Fruit fly (Drosophila melanogaster) whole organism, embryonic: Measurements from ENCODE around the gene Drsl4.

ENCODE experiments used
- Asciz ChIP-seq: fragments of 200-800 bp; sonication (Bioruptor generic); optimal IDR thresholded peaks from 2 replicates; lab custom pipeline; 2017; ENCODE audit warnings: missing biosample characterization, mild to moderate bottlenecking, missing genetic modification characterization, missing genetic modification reagents
- Bdp1 ChIP-seq: fragments of 200-800 bp; sonication (Bioruptor generic); optimal IDR thresholded peaks from 3 replicates; lab custom pipeline; 2016; ENCODE audit warnings: missing biosample characterization, missing genetic modification characterization
- CG10267 ChIP-seq: fragments of 200-800 bp; sonication (Bioruptor generic); optimal IDR thresholded peaks from 2 replicates; lab custom pipeline; 2018; ENCODE audit warnings: missing biosample characterization, mild to moderate bottlenecking, missing genetic modification characterization, moderate library complexity
- CG14710 ChIP-seq: fragments of 200-800 bp; sonication (Bioruptor generic); optimal IDR thresholded peaks from 3 replicates; lab custom pipeline; 2019; ENCODE audit warnings: missing biosample characterization, mild to moderate bottlenecking, missing genetic modification characterization, moderate library complexity
- CG15479 ChIP-seq: fragments of 200-800 bp; sonication (Bioruptor generic); optimal IDR thresholded peaks from 3 replicates; lab custom pipeline; 2019; ENCODE audit warnings: missing biosample characterization, mild to moderate bottlenecking, missing genetic modification characterization, moderate library complexity
- CG16813 ChIP-seq: fragments of 200-800 bp; sonication (Bioruptor generic); IDR thresholded peaks from 3 replicates; pipeline ENCODE4 v1.3.6; 2022; ENCODE audit warnings: missing biosample characterization, missing genetic modification characterization; ENCODE audit not compliant: partially characterized antibody
- CG2116 ChIP-seq: fragments of 200-800 bp; sonication (Bioruptor generic); optimal IDR thresholded peaks from 3 replicates; lab custom pipeline; 2018; ENCODE audit warnings: missing biosample characterization, mild to moderate bottlenecking, missing genetic modification characterization
- CG2889 ChIP-seq: fragments of 200-800 bp; sonication (Bioruptor generic); IDR thresholded peaks from 3 replicates; pipeline ENCODE4 v1.3.6; 2022; ENCODE audit warnings: missing biosample characterization, missing genetic modification characterization
- CG30403 ChIP-seq: fragments of 200-800 bp; sonication (Bioruptor generic); optimal IDR thresholded peaks from 3 replicates; lab custom pipeline; 2016; ENCODE audit warnings: missing biosample characterization, missing genetic modification characterization
- CG32772 ChIP-seq: fragments of 200-800 bp; sonication (Bioruptor generic); IDR thresholded peaks from 2 replicates; pipeline ENCODE4 v1.3.6; 2022; ENCODE audit warnings: missing biosample characterization, missing genetic modification characterization
- CG3281 ChIP-seq: fragments of 200-800 bp; sonication (Bioruptor generic); optimal IDR thresholded peaks from 3 replicates; lab custom pipeline; 2017; ENCODE audit warnings: missing biosample characterization, mild to moderate bottlenecking, missing genetic modification characterization
- CG5180 ChIP-seq: fragments of 200-800 bp; sonication (Bioruptor generic); optimal IDR thresholded peaks from 3 replicates; lab custom pipeline; 2017; ENCODE audit warnings: missing biosample characterization, missing genetic modification characterization, mild to moderate bottlenecking, moderate library complexity, missing genetic modification reagents
- CG7372 ChIP-seq: fragments of 200-800 bp; sonication (Bioruptor generic); IDR thresholded peaks from 2 replicates; pipeline ENCODE4 v1.3.6; 2022; ENCODE audit warnings: missing biosample characterization, missing genetic modification characterization
- CG7839 ChIP-seq: fragments of 200-800 bp; sonication (Bioruptor generic); optimal IDR thresholded peaks from 3 replicates; lab custom pipeline; 2018; ENCODE audit warnings: missing biosample characterization, mild to moderate bottlenecking, missing genetic modification characterization, moderate library complexity
- CG8281 ChIP-seq: fragments of 200-800 bp; sonication (Bioruptor generic); optimal IDR thresholded peaks from 2 replicates; lab custom pipeline; 2018; ENCODE audit warnings: missing biosample characterization, mild to moderate bottlenecking, missing genetic modification characterization, moderate library complexity
- CkIIα-i1 ChIP-seq: fragments of 200-800 bp; sonication (Bioruptor generic); IDR thresholded peaks from 2 replicates; pipeline ENCODE4 v1.3.6; 2022; ENCODE audit warnings: missing biosample characterization, missing genetic modification characterization
- CrebB ChIP-seq: fragments of 200-800 bp; sonication (Bioruptor generic); optimal IDR thresholded peaks from 3 replicates; lab custom pipeline; 2018; ENCODE audit warnings: missing biosample characterization, mild to moderate bottlenecking, missing genetic modification characterization
- Deaf1 ChIP-seq: fragments of 200-800 bp; optimal IDR thresholded peaks from 3 replicates; lab custom pipeline; 2019; ENCODE audit warnings: missing biosample characterization, mild to moderate bottlenecking, missing genetic modification characterization, moderate library complexity
- Dp ChIP-seq: fragments of 200-800 bp; sonication (Bioruptor generic); optimal IDR thresholded peaks from 2 replicates; lab custom pipeline; 2018; ENCODE audit warnings: missing biosample characterization, mild to moderate bottlenecking, missing genetic modification characterization, moderate library complexity
- Drgx ChIP-seq: fragments of 200-800 bp; sonication (Bioruptor generic); IDR thresholded peaks from 2 replicates; pipeline ENCODE4 v1.3.6; 2022; ENCODE audit warnings: missing biosample characterization, missing genetic modification characterization
- Eip74EF ChIP-seq, 2 experiments: fragments of 200-800 bp in 1 of 2; fragments of >200 bp in 1 of 2; sonication (Bioruptor generic) in 1 of 2; optimal IDR thresholded peaks; 2 replicates each; lab custom pipeline; 2017 to 2019; ENCODE audit warnings: missing biosample characterization in 2 of 2, missing genetic modification characterization in 2 of 2, mild to moderate bottlenecking in 1 of 2, moderate library complexity in 1 of 2
- HLH3B ChIP-seq: fragments of 200-800 bp; sonication (Bioruptor generic); IDR thresholded peaks from 2 replicates; pipeline ENCODE4 v1.3.6; 2022; ENCODE audit warnings: missing biosample characterization, missing genetic modification characterization
- HLH54F ChIP-seq: fragments of 200-800 bp; sonication (Bioruptor generic); optimal IDR thresholded peaks from 3 replicates; lab custom pipeline; 2016; ENCODE audit warnings: missing biosample characterization, missing genetic modification characterization
- Hr3 ChIP-seq: fragments of 200-800 bp; sonication (Bioruptor generic); optimal IDR thresholded peaks from 3 replicates; lab custom pipeline; 2016; ENCODE audit warnings: missing biosample characterization, missing genetic modification characterization
- Jarid2 ChIP-seq: fragments of 200-800 bp; sonication (Bioruptor generic); optimal IDR thresholded peaks from 3 replicates; lab custom pipeline; 2017; ENCODE audit warnings: mild to moderate bottlenecking, missing biosample characterization, missing genetic modification reagents, missing genetic modification characterization
- NC2β ChIP-seq: fragments of 200-800 bp; sonication (Bioruptor generic); optimal IDR thresholded peaks from 2 replicates; lab custom pipeline; 2016; ENCODE audit warnings: missing biosample characterization, missing genetic modification characterization
- NK7.1 ChIP-seq: fragments of 200-800 bp; sonication (Bioruptor generic); optimal IDR thresholded peaks from 3 replicates; lab custom pipeline; 2016; ENCODE audit warnings: missing biosample characterization, missing genetic modification characterization
- Rx ChIP-seq: fragments of 200-800 bp; sonication (Bioruptor generic); IDR thresholded peaks from 2 replicates; pipeline ENCODE4 v1.3.6; 2022; ENCODE audit warnings: missing biosample characterization, missing genetic modification characterization
- TFAM ChIP-seq: fragments of 200-800 bp; sonication (Bioruptor generic); optimal IDR thresholded peaks from 2 replicates; lab custom pipeline; 2017; ENCODE audit warnings: missing biosample characterization, missing genetic modification characterization, inconsistent platforms
- da ChIP-seq: fragments of 200-800 bp; sonication (Bioruptor generic); optimal IDR thresholded peaks from 2 replicates; lab custom pipeline; 2016; ENCODE audit warnings: missing biosample characterization, missing genetic modification characterization
- dati ChIP-seq: fragments of 200-800 bp; sonication (Bioruptor generic); IDR thresholded peaks from 2 replicates; pipeline ENCODE4 v1.3.6; 2022; ENCODE audit warnings: missing biosample characterization, missing genetic modification characterization
- dimm ChIP-seq: fragments of 200-800 bp; sonication (Bioruptor generic); IDR thresholded peaks from 2 replicates; pipeline ENCODE4 v1.3.6; 2022; ENCODE audit warnings: missing biosample characterization, missing genetic modification characterization
- en ChIP-seq: fragments of 200-800 bp; sonication (Bioruptor generic); optimal IDR thresholded peaks from 2 replicates; lab custom pipeline; 2016; ENCODE audit warnings: missing biosample characterization, missing genetic modification characterization
- exex ChIP-seq: fragments of 200-800 bp; sonication (Bioruptor generic); optimal IDR thresholded peaks from 4 replicates; lab custom pipeline; 2018; ENCODE audit warnings: missing biosample characterization, mild to moderate bottlenecking, missing genetic modification characterization, moderate library complexity
- fd96Cb ChIP-seq: fragments of 200-800 bp; sonication (Bioruptor generic); optimal IDR thresholded peaks from 2 replicates; lab custom pipeline; 2018; ENCODE audit warnings: missing biosample characterization, mild to moderate bottlenecking, missing genetic modification characterization, moderate library complexity
- fu2 ChIP-seq: fragments of 200-800 bp; sonication (Bioruptor generic); optimal IDR thresholded peaks from 2 replicates; lab custom pipeline; 2016; ENCODE audit warnings: missing biosample characterization, missing genetic modification characterization
- gem ChIP-seq: fragments of 200-800 bp; sonication (Bioruptor generic); optimal IDR thresholded peaks from 2 replicates; lab custom pipeline; 2019; ENCODE audit warnings: missing biosample characterization, mild to moderate bottlenecking, missing genetic modification characterization, moderate library complexity
- hb ChIP-seq: fragments of 200-800 bp; sonication (Bioruptor generic); IDR thresholded peaks from 3 replicates; pipeline ENCODE4 v1.3.6; 2022; ENCODE audit warnings: missing biosample characterization, missing genetic modification characterization; ENCODE audit not compliant: partially characterized antibody
- jumu ChIP-seq: fragments of 200-800 bp; sonication (Bioruptor generic); optimal IDR thresholded peaks from 3 replicates; lab custom pipeline; 2016; ENCODE audit warnings: missing biosample characterization, missing genetic modification characterization
- kah ChIP-seq: fragments of 200-800 bp; sonication (Bioruptor generic); optimal IDR thresholded peaks from 2 replicates; lab custom pipeline; 2018; ENCODE audit warnings: missing biosample characterization, mild to moderate bottlenecking, missing genetic modification characterization
- pb ChIP-seq: fragments of 200-800 bp; sonication (Bioruptor generic); optimal IDR thresholded peaks from 3 replicates; lab custom pipeline; 2016; ENCODE audit warnings: missing biosample characterization, missing genetic modification characterization
- pzg ChIP-seq: fragments of 200-800 bp; sonication (Bioruptor generic); optimal IDR thresholded peaks from 3 replicates; lab custom pipeline; 2018; ENCODE audit warnings: missing biosample characterization, mild to moderate bottlenecking, missing genetic modification characterization, moderate library complexity
- rib ChIP-seq: fragments of 200-800 bp; sonication (Bioruptor generic); IDR thresholded peaks from 2 replicates; pipeline ENCODE4 v1.3.6; 2022; ENCODE audit warnings: missing biosample characterization, missing genetic modification characterization
- row ChIP-seq: fragments of 200-800 bp; sonication (Bioruptor generic); IDR thresholded peaks from 3 replicates; pipeline ENCODE4 v1.3.6; 2022; ENCODE audit warnings: missing biosample characterization, missing genetic modification characterization
- seq ChIP-seq: fragments of 200-800 bp; sonication (Bioruptor generic); IDR thresholded peaks from 2 replicates; pipeline ENCODE4 v1.3.6; 2022; ENCODE audit warnings: missing biosample characterization, missing genetic modification characterization
- sima ChIP-seq: fragments of 200-800 bp; sonication (Bioruptor generic); optimal IDR thresholded peaks from 2 replicates; lab custom pipeline; 2016; ENCODE audit warnings: missing biosample characterization, missing genetic modification characterization
- so ChIP-seq: fragments of 200-800 bp; sonication (Bioruptor generic); IDR thresholded peaks from 3 replicates; pipeline ENCODE4 v1.3.6; 2022; ENCODE audit warnings: missing biosample characterization, missing genetic modification characterization
- ssp ChIP-seq: fragments of 200-800 bp; sonication (Bioruptor generic); IDR thresholded peaks from 2 replicates; pipeline ENCODE4 v1.3.6; 2022; ENCODE audit warnings: missing biosample characterization, missing genetic modification characterization
- tll ChIP-seq, 2 experiments: fragments of 200-800 bp in 1 of 2; fragments of >200 bp in 1 of 2; sonication (Bioruptor generic) in 1 of 2; optimal IDR thresholded peaks; 2 replicates each; lab custom pipeline; 2017 to 2019; ENCODE audit warnings: missing biosample characterization in 2 of 2, missing genetic modification characterization in 2 of 2, mild to moderate bottlenecking in 1 of 2, moderate library complexity in 1 of 2
- tup ChIP-seq: fragments of 200-800 bp; sonication (Bioruptor generic); optimal IDR thresholded peaks from 2 replicates; lab custom pipeline; 2016; ENCODE audit warnings: missing biosample characterization, mild to moderate bottlenecking, missing genetic modification characterization, moderate library complexity
- yki ChIP-seq: fragments of >200 bp; optimal IDR thresholded peaks from 3 replicates; lab custom pipeline; 2018

Gene Drsl4

dm6 chr3L:3319223-3319643, 3.8 kb downstream of the Drsl4 start, which contains the start of the genes PIG-C, CG12016 and Dpm2 (continued):
- TF ChIP-seq CG2889 (GFP tag; lab: Robert Waterston, UW) (0 out of 3 replicates have a peak, but pooled peaks have one; percentile 38), CG2116 (peak; percentile 82), CG10267 (peak; percentile 75), gem (tag; lab: Kevin White, UChicago) (no peak), fu2 (peak; percentile 62), HLH3B (peak; percentile 58; the same call in 1 of the 2 replicates), CG7372 (GFP tag; lab: Robert Waterston, UW) (peak; percentile 65), yki (lab: Kevin White, UChicago) (no peak), NK7.1 (peak; percentile 26), seq (GFP tag; lab: Robert Waterston, UW) (no peak), row (peak; percentile 94), Drgx (GFP tag; lab: Robert Waterston, UW) (no peak), Asciz (GFP tag; lab: Kevin White, UChicago) (no peak), hb (GFP tag; lab: Robert Waterston, UW) (peak; percentile 96), CkIIα-i1 (no peak), so (no peak), sima (GFP tag; lab: Kevin White, UChicago) (no peak), CG15479 (GFP tag; lab: Kevin White, UChicago) (peak; percentile 92), TFAM (GFP tag; lab: Kevin White, UChicago) (no peak), CG30403 (GFP tag; lab: Kevin White, UChicago) (peak; percentile 86), CG14710 (peak; percentile 88), pb (GFP tag; lab: Kevin White, UChicago) (peak; percentile 18), exex (tag; lab: Kevin White, UChicago) (no peak), tup (GFP tag; lab: Kevin White, UChicago) (peak; percentile 20), tll (GFP tag; optimal IDR thresholded peaks at IDR 0.05; lab: Kevin White, UChicago) (peak; percentile 28 to 58), Hr3 (GFP tag; lab: Kevin White, UChicago) (peak; percentile 48), pzg (peak; percentile 91), CG5180 (GFP tag; lab: Kevin White, UChicago) (no peak), kah (GFP tag; lab: Kevin White, UChicago) (peak; percentile 33), HLH54F (GFP tag; lab: Kevin White, UChicago) (peak; percentile 78), da (GFP tag; lab: Kevin White, UChicago) (peak; percentile 31), jumu (peak; percentile 65), CG16813 (GFP tag; lab: Robert Waterston, UW) (peak; percentile 99), fd96Cb (tag; lab: Kevin White, UChicago) (peak; percentile 45), Deaf1 (peak; percentile 58), dati (GFP tag; lab: Robert Waterston, UW) (no peak), Rx (GFP tag; lab: Robert Waterston, UW) (0 out of 2 replicates have a peak, but pooled peaks have one; percentile 26), Eip74EF (GFP tag; optimal IDR thresholded peaks at IDR 0.05; lab: Kevin White, UChicago) (no peak), CG8281 (tag; lab: Kevin White, UChicago) (peak; percentile 32), Jarid2 (GFP tag; lab: Kevin White, UChicago) (no peak), CG3281 (GFP tag; lab: Kevin White, UChicago) (peak; percentile 27), Dp (GFP tag; lab: Kevin White, UChicago) (peak; percentile 54), en (GFP tag; lab: Kevin White, UChicago) (peak; percentile 35), rib (GFP tag; lab: Robert Waterston, UW) (no peak), dimm (no peak), CG7839 (tag; lab: Kevin White, UChicago) (no peak), CG32772 (GFP tag; lab: Robert Waterston, UW) (peak; percentile 57; the same call in 1 of the 2 replicates), NC2β (GFP tag; lab: Kevin White, UChicago) (peak; percentile 63), Bdp1 (peak; percentile 50), CrebB (tag; lab: Kevin White, UChicago) (peak; percentile 21), ssp (GFP tag; lab: Robert Waterston, UW) (peak; percentile 67; the same call in 1 of the 2 replicates)
